Worm (Caenorhabditis elegans) whole organism, L1 larva: Measurements from ENCODE around the gene henn-1.

Experiments used
- C04F5.9 ChIP-seq: sonication (generic microtip); optimal IDR thresholded peaks from 2 replicates; lab custom pipeline; 2016; ENCODE audit warnings: missing genetic modification characterization, missing compliant biosample characterization
- F16B12.6 ChIP-seq: fragments of 150-350 bp; optimal IDR thresholded peaks from 2 replicates; lab custom pipeline; 2014; ENCODE audit warnings: missing biosample characterization, missing genetic modification characterization
- Y116A8C.19 ChIP-seq: sonication (generic microtip); optimal IDR thresholded peaks from 2 replicates; lab custom pipeline; 2016; ENCODE audit warnings: missing compliant biosample characterization, missing genetic modification characterization, borderline replicate concordance
- alr-1 ChIP-seq: fragments of 200-800 bp; sonication (Bioruptor generic); optimal IDR thresholded peaks from 2 replicates; lab custom pipeline; 2018; ENCODE audit warnings: borderline replicate concordance, mild to moderate bottlenecking, missing genetic modification characterization, missing compliant biosample characterization
- blmp-1 ChIP-seq: fragments of 150-350 bp; optimal IDR thresholded peaks from 2 replicates; lab custom pipeline; 2014; ENCODE audit warnings: missing biosample characterization, missing genetic modification characterization
- ceh-82 ChIP-seq, 3 experiments: fragments of 150-350 bp in 1 of 3; sonication (generic microtip) in 2 of 3; optimal IDR thresholded peaks; 2 replicates each; lab custom pipeline; 2014 to 2017; ENCODE audit warnings: missing biosample characterization in 3 of 3, missing genetic modification characterization in 3 of 3
- ceh-88 ChIP-seq: fragments of 200-800 bp; sonication (Bioruptor generic); IDR thresholded peaks from 2 replicates; pipeline ENCODE4 v1.3.6; 2022; ENCODE audit warnings: missing genetic modification characterization, missing compliant biosample characterization
- ceh-90 ChIP-seq: sonication (generic microtip); optimal IDR thresholded peaks from 2 replicates; lab custom pipeline; 2016; ENCODE audit warnings: missing genetic modification characterization, missing compliant biosample characterization
- ces-1 ChIP-seq: fragments of 150-350 bp; optimal IDR thresholded peaks from 2 replicates; lab custom pipeline; 2014; ENCODE audit warnings: missing biosample characterization, missing genetic modification reagents, missing genetic modification characterization
- dpl-1 ChIP-seq, 3 experiments: fragments of 150-350 bp in 2 of 3; sonication (generic microtip) in 1 of 3; optimal IDR thresholded peaks; 2 replicates each; lab custom pipeline; 2014 to 2017; ENCODE audit warnings: missing biosample characterization in 3 of 3, missing genetic modification characterization in 3 of 3, missing genetic modification reagents in 3 of 3
- efl-1 ChIP-seq, 4 experiments: fragments of 150-350 bp; optimal IDR thresholded peaks in 3 of 4; peaks in 1 of 4; 1 replicate in 1 of 4; 2 replicates in 3 of 4; lab custom pipeline; 2014; ENCODE audit warnings: missing biosample characterization in 2 of 4, missing genetic modification characterization in 2 of 4, missing genetic modification reagents in 2 of 4
- efl-3 ChIP-seq: fragments of 200-800 bp; sonication (Bioruptor generic); optimal IDR thresholded peaks from 2 replicates; lab custom pipeline; 2018; ENCODE audit warnings: mild to moderate bottlenecking, missing genetic modification characterization, missing compliant biosample characterization
- ets-5 ChIP-seq: fragments of 200-800 bp; sonication (Bioruptor generic); IDR thresholded peaks from 2 replicates; pipeline ENCODE4 v1.3.6; 2022; ENCODE audit warnings: missing genetic modification characterization, missing compliant biosample characterization
- fkh-10 ChIP-seq: sonication (generic microtip); optimal IDR thresholded peaks from 2 replicates; lab custom pipeline; 2017; ENCODE audit warnings: missing biosample characterization, missing genetic modification reagents, missing genetic modification characterization
- fkh-8 ChIP-seq: sonication (generic microtip); optimal IDR thresholded peaks from 2 replicates; lab custom pipeline; 2016; ENCODE audit warnings: mild to moderate bottlenecking, missing genetic modification characterization, missing compliant biosample characterization
- grh-1 ChIP-seq: fragments of 200-800 bp; sonication (Bioruptor generic); IDR thresholded peaks from 2 replicates; pipeline ENCODE4 v1.3.6; 2022; ENCODE audit warnings: missing genetic modification reagents, missing genetic modification characterization, missing compliant biosample characterization
- hlh-17 ChIP-seq: fragments of 200-800 bp; sonication (Bioruptor generic); optimal IDR thresholded peaks from 2 replicates; lab custom pipeline; 2018; ENCODE audit warnings: missing genetic modification characterization, mild to moderate bottlenecking, missing compliant biosample characterization, moderate library complexity, borderline replicate concordance
- isw-1 ChIP-seq: fragments of 200-800 bp; sonication (Bioruptor generic); IDR thresholded peaks from 2 replicates; pipeline ENCODE4 v1.3.6; 2022; ENCODE audit warnings: missing genetic modification characterization, missing compliant biosample characterization
- jun-1 ChIP-seq: fragments of 150-350 bp; optimal IDR thresholded peaks from 2 replicates; lab custom pipeline; 2014; ENCODE audit warnings: missing biosample characterization, missing genetic modification reagents, missing genetic modification characterization
- lin-14 ChIP-seq: fragments of 200-800 bp; sonication (Bioruptor generic); optimal IDR thresholded peaks from 2 replicates; lab custom pipeline; 2018; ENCODE audit warnings: mild to moderate bottlenecking, missing genetic modification characterization, moderate library complexity, missing compliant biosample characterization
- lin-15B ChIP-seq: fragments of 150-350 bp; sonication (generic microtip); optimal IDR thresholded peaks from 3 replicates; lab custom pipeline; 2014; ENCODE audit warnings: missing biosample characterization, missing genetic modification characterization
- lsy-2 ChIP-seq, 2 experiments: fragments of 150-350 bp; optimal IDR thresholded peaks; 2 replicates each; lab custom pipeline; 2014; ENCODE audit warnings: missing biosample characterization in 2 of 2, missing genetic modification characterization in 2 of 2
- mdl-1 ChIP-seq, 2 experiments: fragments of 150-350 bp; optimal IDR thresholded peaks; 2 replicates each; lab custom pipeline; 2014 to 2017; ENCODE audit warnings: missing biosample characterization in 2 of 2, missing genetic modification characterization in 2 of 2, inconsistent platforms in 1 of 2
- mef-2 ChIP-seq: fragments of 150-350 bp; optimal IDR thresholded peaks from 2 replicates; lab custom pipeline; 2014; ENCODE audit warnings: missing biosample characterization, missing genetic modification characterization
- mep-1 ChIP-seq: fragments of 150-350 bp; optimal IDR thresholded peaks from 2 replicates; lab custom pipeline; 2014; ENCODE audit warnings: missing biosample characterization, missing genetic modification characterization
- nhr-11 ChIP-seq: fragments of 150-350 bp; optimal IDR thresholded peaks from 2 replicates; lab custom pipeline; 2014; ENCODE audit warnings: missing biosample characterization, missing genetic modification characterization
- nhr-20 ChIP-seq: sonication (generic microtip); optimal IDR thresholded peaks from 2 replicates; lab custom pipeline; 2016; ENCODE audit warnings: mild to moderate bottlenecking, missing genetic modification characterization, missing compliant biosample characterization
- nhr-28 ChIP-seq: fragments of 150-350 bp; optimal IDR thresholded peaks from 2 replicates; lab custom pipeline; 2014; ENCODE audit warnings: missing biosample characterization, missing genetic modification characterization
- nhr-76 ChIP-seq: sonication (generic microtip); optimal IDR thresholded peaks from 2 replicates; lab custom pipeline; 2017; ENCODE audit warnings: missing biosample characterization, missing genetic modification characterization
- nhr-84 ChIP-seq: sonication (generic microtip); optimal IDR thresholded peaks from 2 replicates; lab custom pipeline; 2017; ENCODE audit warnings: missing biosample characterization, missing genetic modification characterization
- nhr-85 ChIP-seq: sonication (generic microtip); peaks from one replicate; lab custom pipeline; 2016; ENCODE audit warnings: missing genetic modification characterization, inconsistent platforms, missing compliant biosample characterization
- nhr-90 ChIP-seq: sonication (generic microtip); optimal IDR thresholded peaks from 2 replicates; lab custom pipeline; 2016; ENCODE audit warnings: mild to moderate bottlenecking, missing genetic modification characterization, missing compliant biosample characterization; ENCODE audit not compliant: poor library complexity
- pax-3 ChIP-seq: fragments of 200-800 bp; sonication (Bioruptor generic); optimal IDR thresholded peaks from 2 replicates; lab custom pipeline; 2018; ENCODE audit warnings: mild to moderate bottlenecking, missing genetic modification characterization, moderate library complexity, missing compliant biosample characterization
- pqm-1 ChIP-seq: sonication (generic microtip); optimal IDR thresholded peaks from 3 replicates; lab custom pipeline; 2017; ENCODE audit warnings: missing biosample characterization, missing genetic modification characterization
- rnt-1 ChIP-seq: sonication (generic microtip); optimal IDR thresholded peaks from 2 replicates; lab custom pipeline; 2016; ENCODE audit warnings: mild to moderate bottlenecking, missing genetic modification characterization, moderate library complexity, missing compliant biosample characterization
- skn-1 ChIP-seq: fragments of 150-350 bp; optimal IDR thresholded peaks from 2 replicates; lab custom pipeline; 2014; ENCODE audit warnings: missing biosample characterization, missing genetic modification characterization
- snpc-4 ChIP-seq: fragments of 150-350 bp; optimal IDR thresholded peaks from 2 replicates; lab custom pipeline; 2014; ENCODE audit warnings: missing biosample characterization, missing genetic modification characterization
- snu-23 ChIP-seq: sonication (generic microtip); optimal IDR thresholded peaks from 2 replicates; lab custom pipeline; 2016; ENCODE audit warnings: missing genetic modification characterization, missing compliant biosample characterization
- sup-37 ChIP-seq: fragments of 200-800 bp; sonication (Bioruptor generic); optimal IDR thresholded peaks from 2 replicates; lab custom pipeline; 2018; ENCODE audit warnings: mild to moderate bottlenecking, missing genetic modification characterization, missing compliant biosample characterization
- tbx-2 ChIP-seq: sonication (generic microtip); optimal IDR thresholded peaks from 2 replicates; lab custom pipeline; 2016; ENCODE audit warnings: missing genetic modification characterization, missing compliant biosample characterization
- tlp-1 ChIP-seq: fragments of 150-350 bp; optimal IDR thresholded peaks from 2 replicates; lab custom pipeline; 2014; ENCODE audit warnings: missing biosample characterization, missing genetic modification characterization
- unc-130 ChIP-seq: fragments of 150-350 bp; optimal IDR thresholded peaks from 2 replicates; lab custom pipeline; 2017; ENCODE audit warnings: missing biosample characterization, missing genetic modification characterization, inconsistent platforms
- unc-98 ChIP-seq: fragments of 200-800 bp; sonication (Bioruptor generic); IDR thresholded peaks from 2 replicates; pipeline ENCODE4 v1.3.6; 2022; ENCODE audit warnings: missing genetic modification characterization, missing compliant biosample characterization
- zip-4 ChIP-seq: fragments of 200-800 bp; sonication (Bioruptor generic); optimal IDR thresholded peaks from 2 replicates; lab custom pipeline; 2018; ENCODE audit warnings: mild to moderate bottlenecking, missing genetic modification characterization, moderate library complexity, missing compliant biosample characterization
- ztf-11 ChIP-seq, 2 experiments: sonication (generic microtip); optimal IDR thresholded peaks; 2 replicates each; lab custom pipeline; 2016 to 2017; ENCODE audit warnings: missing genetic modification characterization in 2 of 2, missing biosample characterization in 1 of 2, missing compliant biosample characterization in 1 of 2
- ztf-4 ChIP-seq: fragments of 150-350 bp; optimal IDR thresholded peaks from 2 replicates; lab custom pipeline; 2014; ENCODE audit warnings: missing biosample characterization, missing genetic modification characterization

henn-1 gene

DNA sequence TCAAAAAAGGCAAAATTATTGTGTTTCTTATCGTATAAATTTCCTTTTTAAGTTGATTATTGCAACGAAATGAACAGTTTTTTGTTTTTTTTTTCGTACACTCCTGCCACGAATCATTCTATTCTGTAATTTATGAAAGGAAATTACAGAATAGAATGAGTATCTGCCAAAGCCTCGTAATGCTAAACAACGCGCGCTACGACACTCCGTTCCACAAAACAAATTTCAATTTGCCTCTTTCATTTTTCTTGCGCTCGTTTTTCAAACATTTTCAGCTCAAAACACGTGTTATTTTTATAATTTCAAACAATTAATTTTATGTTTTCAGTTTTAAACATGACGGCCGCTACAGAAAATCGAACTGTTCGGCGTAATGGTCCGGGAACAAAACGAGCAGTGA is 7.7 kb upstream of the henn-1 start, which contains the start of gene mob-4:
Gene mob-4 (plus strand): TSS at position 329 of the 400 bp plus-strand sequence.
- TF ChIP-seq efl-1 (optimal IDR thresholded peaks at IDR 0.05; lab: Kevin White, UChicago) (peak in 1 of 2 experiments; percentile 17), efl-1 (GFP tag; optimal IDR thresholded peaks at IDR 0.05 in 1 of 2; lab: Kevin White, UChicago) (peak; percentile 25 to 62), ztf-4 (tag; lab: Kevin White, UChicago) (no peak), dpl-1 (GFP tag; optimal IDR thresholded peaks at IDR 0.05; lab: Kevin White, UChicago) (peak in 1 of 3 experiments; percentile 33), lsy-2 (tag; optimal IDR thresholded peaks at IDR 0.05; lab: Kevin White, UChicago) (peak in 1 of 2 experiments; percentile 26), snu-23 (GFP tag; lab: Kevin White, UChicago) (peak; percentile 6)

DNA sequence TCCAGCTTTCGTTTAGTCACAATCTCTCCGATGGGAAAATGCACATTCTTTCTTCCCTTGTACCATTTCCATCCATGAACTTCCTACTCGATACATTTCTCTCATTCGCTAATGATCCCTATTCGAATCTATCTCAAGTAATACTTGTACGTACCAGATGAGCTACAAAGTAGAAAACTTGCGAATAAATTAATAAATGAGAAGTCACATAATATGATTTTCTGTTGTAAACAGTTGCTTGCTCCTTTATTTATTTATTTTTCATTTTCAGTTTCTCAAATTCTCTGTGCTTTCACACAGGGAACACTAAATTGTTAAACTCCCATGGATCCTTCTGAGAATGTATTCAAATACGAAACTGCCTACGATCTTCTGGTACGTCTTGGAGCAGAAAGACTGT is 6.3 kb upstream of the henn-1 start, which contains the start of gene rfs-1:
Gene rfs-1 (plus strand): TSS at position 301 of the 400 bp plus-strand sequence.
- no peak for TF ChIP-seq tbx-2 (tag; lab: Kevin White, UChicago)
- no peak for TF ChIP-seq tlp-1 (tag; lab: Kevin White, UChicago)
- TF ChIP-seq lsy-2 (tag; optimal IDR thresholded peaks at IDR 0.05; lab: Kevin White, UChicago) = no peak
- no peak for TF ChIP-seq unc-130 (tag; lab: Kevin White, UChicago)
- no peak for TF ChIP-seq fkh-8
- no peak for TF ChIP-seq nhr-90
- TF ChIP-seq dpl-1 (GFP tag; optimal IDR thresholded peaks at IDR 0.05; lab: Kevin White, UChicago) = no peak
- TF ChIP-seq, all 84 proteins: peak for 0

DNA sequence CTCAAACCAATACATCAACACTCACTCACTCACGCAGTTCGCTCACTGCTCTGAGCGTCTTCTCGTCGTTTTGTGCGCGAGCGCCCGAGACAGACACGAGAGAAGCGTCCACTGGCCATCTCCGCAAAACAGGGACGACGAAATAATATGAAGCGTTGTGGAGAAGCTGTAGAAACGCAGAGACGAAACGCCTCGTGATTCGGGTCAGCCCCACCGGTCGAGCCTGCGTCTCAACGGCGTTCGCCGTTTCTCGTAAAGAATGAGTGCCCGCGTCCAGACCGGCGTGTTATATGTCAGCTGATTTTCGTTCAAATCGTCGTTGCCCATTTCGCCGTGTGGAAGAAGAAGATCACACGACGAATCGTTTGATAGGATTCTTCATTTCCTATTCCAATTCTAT is 4.9 kb upstream of the henn-1 start, which contains the start of gene fbxl-1:
Gene fbxl-1 (plus strand): TSS at position 320 of the 400 bp plus-strand sequence.
- TF ChIP-seq dpl-1 (GFP tag; optimal IDR thresholded peaks at IDR 0.05; lab: Kevin White, UChicago) (peak; percentile 52 to 57 (median 53)), lin-15B (tag; lab: Kevin White, UChicago) (no peak), ceh-90 (tag; lab: Kevin White, UChicago) (no peak), unc-130 (tag; lab: Kevin White, UChicago) (peak; percentile 56), alr-1 (tag; lab: Kevin White, UChicago) (no peak), hlh-17 (GFP tag; lab: Kevin White, UChicago) (no peak), blmp-1 (peak; percentile 55), lin-14 (peak; percentile 99), nhr-84 (tag; lab: Kevin White, UChicago) (no peak), mep-1 (tag; lab: Kevin White, UChicago) (peak; percentile 51), F16B12.6 (tag; lab: Kevin White, UChicago) (peak; percentile 50), nhr-28 (tag; lab: Kevin White, UChicago) (no peak), snpc-4 (tag; lab: Kevin White, UChicago) (peak; percentile 6), grh-1 (GFP tag; lab: Robert Waterston, UW) (no peak), ces-1 (no peak), unc-98 (GFP tag; lab: Robert Waterston, UW) (no peak), sup-37 (no peak), rnt-1 (tag; lab: Kevin White, UChicago) (peak; percentile 82), tlp-1 (tag; lab: Kevin White, UChicago) (no peak), ets-5 (GFP tag; lab: Robert Waterston, UW) (no peak), C04F5.9 (tag; lab: Kevin White, UChicago) (no peak), Y116A8C.19 (tag; lab: Kevin White, UChicago) (no peak), jun-1 (tag; lab: Kevin White, UChicago) (peak; percentile 47), fkh-8 (peak; percentile 96), pqm-1 (no peak), ceh-88 (peak; percentile 43; the same call in 1 of the 2 replicates), mef-2 (tag; lab: Kevin White, UChicago) (peak; percentile 58), snu-23 (GFP tag; lab: Kevin White, UChicago) (peak; percentile 87), nhr-20 (peak; percentile 88), mdl-1 (tag; optimal IDR thresholded peaks at IDR 0.05; lab: Kevin White, UChicago) (peak in 1 of 2 experiments; percentile 93), nhr-11 (tag; lab: Kevin White, UChicago) (no peak), ztf-11 (tag; optimal IDR thresholded peaks at IDR 0.05; lab: Kevin White, UChicago) (peak in 1 of 2 experiments; percentile 73), nhr-76 (tag; lab: Kevin White, UChicago) (no peak), nhr-85 (no peak), efl-3 (no peak), isw-1 (peak; percentile 48), ceh-82 (tag; optimal IDR thresholded peaks at IDR 0.05; lab: Kevin White, UChicago) (peak; percentile 25 to 70 (median 47)), skn-1 (tag; lab: Kevin White, UChicago) (peak; percentile 65), lsy-2 (tag; optimal IDR thresholded peaks at IDR 0.05; lab: Kevin White, UChicago) (peak; percentile 75 to 88), pax-3 (tag; lab: Kevin White, UChicago) (peak; percentile 64), nhr-90 (peak; percentile 32), zip-4 (GFP tag; lab: Kevin White, UChicago) (peak; percentile 9), fkh-10 (GFP tag; lab: Kevin White, UChicago) (peak; percentile 21)
